Fruit fly (Drosophila melanogaster) whole organism, embryonic: ENCODE measurements around the gene TotA.

Source experiments
- Abd-B ChIP-seq: fragments of 200-800 bp; sonication (Bioruptor generic); optimal IDR thresholded peaks from 2 replicates; lab custom pipeline; 2018; ENCODE audit warnings: missing biosample characterization, mild to moderate bottlenecking, missing genetic modification characterization, moderate library complexity
- BEAF-32 ChIP-seq: fragments of 200-800 bp; sonication (Bioruptor generic); optimal IDR thresholded peaks from 3 replicates; lab custom pipeline; 2017; ENCODE audit warnings: missing biosample characterization, missing genetic modification characterization, mild to moderate bottlenecking, moderate library complexity, missing genetic modification reagents
- Bdp1 ChIP-seq: fragments of 200-800 bp; sonication (Bioruptor generic); optimal IDR thresholded peaks from 3 replicates; lab custom pipeline; 2016; ENCODE audit warnings: missing biosample characterization, missing genetic modification characterization
- Bgb ChIP-seq: fragments of 200-800 bp; sonication (Bioruptor generic); IDR thresholded peaks from 2 replicates; pipeline ENCODE4 v1.3.6; 2022; ENCODE audit warnings: missing biosample characterization, missing genetic modification characterization; ENCODE audit not compliant: partially characterized antibody
- CG10147 ChIP-seq: fragments of 200-800 bp; sonication (Bioruptor generic); optimal IDR thresholded peaks from 2 replicates; lab custom pipeline; 2019; ENCODE audit warnings: missing biosample characterization, mild to moderate bottlenecking, missing genetic modification characterization, moderate library complexity
- CG10654 ChIP-seq: fragments of 200-800 bp; sonication (Bioruptor generic); optimal IDR thresholded peaks from 2 replicates; lab custom pipeline; 2016; ENCODE audit warnings: missing biosample characterization, missing genetic modification characterization
- CG13123 ChIP-seq: fragments of 200-800 bp; sonication (Bioruptor generic); optimal IDR thresholded peaks from 2 replicates; lab custom pipeline; 2016; ENCODE audit warnings: missing biosample characterization, missing genetic modification characterization
- CG13287 ChIP-seq: fragments of 200-800 bp; sonication (Bioruptor generic); IDR thresholded peaks from 2 replicates; pipeline ENCODE4 v1.3.6; 2022; ENCODE audit warnings: missing biosample characterization, missing genetic modification characterization; ENCODE audit not compliant: partially characterized antibody
- CG14860 ChIP-seq: fragments of 200-800 bp; sonication (Bioruptor generic); IDR thresholded peaks from 3 replicates; pipeline ENCODE4 v1.3.6; 2022; ENCODE audit warnings: missing biosample characterization, missing genetic modification characterization; ENCODE audit not compliant: partially characterized antibody
- CG14965 ChIP-seq: fragments of 200-800 bp; sonication (Bioruptor generic); optimal IDR thresholded peaks from 2 replicates; lab custom pipeline; 2016; ENCODE audit warnings: missing biosample characterization, missing genetic modification characterization, borderline replicate concordance
- CG16813 ChIP-seq: fragments of 200-800 bp; sonication (Bioruptor generic); IDR thresholded peaks from 3 replicates; pipeline ENCODE4 v1.3.6; 2022; ENCODE audit warnings: missing biosample characterization, missing genetic modification characterization; ENCODE audit not compliant: partially characterized antibody
- CG17328 ChIP-seq: fragments of 200-800 bp; sonication (Bioruptor generic); IDR thresholded peaks from 2 replicates; pipeline ENCODE4 v1.3.6; 2022; ENCODE audit warnings: missing biosample characterization, missing genetic modification characterization
- CG18599 ChIP-seq: fragments of 200-800 bp; sonication (Bioruptor generic); optimal IDR thresholded peaks from 3 replicates; lab custom pipeline; 2017; ENCODE audit warnings: missing biosample characterization, missing genetic modification characterization, mild to moderate bottlenecking, moderate library complexity, missing genetic modification reagents
- CG2120 ChIP-seq: fragments of 200-800 bp; sonication (Bioruptor generic); optimal IDR thresholded peaks from 3 replicates; lab custom pipeline; 2016; ENCODE audit warnings: missing biosample characterization, missing genetic modification characterization
- CG30403 ChIP-seq: fragments of 200-800 bp; sonication (Bioruptor generic); optimal IDR thresholded peaks from 3 replicates; lab custom pipeline; 2016; ENCODE audit warnings: missing biosample characterization, missing genetic modification characterization
- CG3163 ChIP-seq: fragments of 200-800 bp; sonication (Bioruptor generic); optimal IDR thresholded peaks from 3 replicates; lab custom pipeline; 2016; ENCODE audit warnings: missing biosample characterization, missing genetic modification characterization
- CG33213 ChIP-seq: fragments of 200-800 bp; sonication (Bioruptor generic); optimal IDR thresholded peaks from 3 replicates; lab custom pipeline; 2016; ENCODE audit warnings: missing biosample characterization, missing genetic modification characterization
- CG3847 ChIP-seq: fragments of 200-800 bp; sonication (Bioruptor generic); IDR thresholded peaks from 2 replicates; pipeline ENCODE4 v1.3.6; 2022; ENCODE audit warnings: missing biosample characterization, missing genetic modification characterization
- CG42726 ChIP-seq: fragments of 200-800 bp; sonication (Bioruptor generic); IDR thresholded peaks from 2 replicates; pipeline ENCODE4 v1.3.6; 2022; ENCODE audit warnings: missing biosample characterization, missing genetic modification characterization; ENCODE audit not compliant: partially characterized antibody
- CG4854 ChIP-seq: fragments of 200-800 bp; sonication (Bioruptor generic); optimal IDR thresholded peaks from 2 replicates; lab custom pipeline; 2016; ENCODE audit warnings: missing biosample characterization, missing genetic modification characterization, inconsistent platforms
- CG8478 ChIP-seq: fragments of >200 bp; optimal IDR thresholded peaks from 2 replicates; lab custom pipeline; 2018
- CG9932 ChIP-seq: fragments of 200-800 bp; sonication (Bioruptor generic); IDR thresholded peaks from 2 replicates; pipeline ENCODE4 v1.3.6; 2022; ENCODE audit warnings: missing biosample characterization, missing genetic modification characterization
- CoRest ChIP-seq: fragments of 200-800 bp; sonication (Bioruptor generic); optimal IDR thresholded peaks from 3 replicates; lab custom pipeline; 2018; ENCODE audit warnings: missing biosample characterization, mild to moderate bottlenecking, missing genetic modification characterization, moderate library complexity
- Dip2 ChIP-seq: fragments of 200-800 bp; sonication (Bioruptor generic); IDR thresholded peaks from 2 replicates; pipeline ENCODE4 v1.3.6; 2022; ENCODE audit warnings: missing biosample characterization, missing genetic modification characterization
- HLH54F ChIP-seq: fragments of 200-800 bp; sonication (Bioruptor generic); optimal IDR thresholded peaks from 3 replicates; lab custom pipeline; 2016; ENCODE audit warnings: missing biosample characterization, missing genetic modification characterization
- HmgD ChIP-seq: fragments of 200-800 bp; sonication (Bioruptor generic); optimal IDR thresholded peaks from 3 replicates; lab custom pipeline; 2016; ENCODE audit warnings: missing biosample characterization, missing genetic modification characterization
- HmgZ ChIP-seq: fragments of 200-800 bp; sonication (Bioruptor generic); optimal IDR thresholded peaks from 2 replicates; lab custom pipeline; 2018; ENCODE audit warnings: missing biosample characterization, mild to moderate bottlenecking, missing genetic modification characterization
- Hmr ChIP-seq: fragments of 200-800 bp; sonication (Bioruptor generic); optimal IDR thresholded peaks from 3 replicates; lab custom pipeline; 2017; ENCODE audit warnings: mild to moderate bottlenecking, missing biosample characterization, missing genetic modification reagents, missing genetic modification characterization
- Med ChIP-seq: fragments of 200-800 bp; sonication (Bioruptor generic); peaks from one replicate; lab custom pipeline; 2016; ENCODE audit warnings: missing biosample characterization, missing genetic modification characterization, mild to moderate bottlenecking, inconsistent platforms, moderate library complexity
- Myb ChIP-seq: fragments of 200-800 bp; sonication (Bioruptor generic); optimal IDR thresholded peaks from 2 replicates; lab custom pipeline; 2016; ENCODE audit warnings: missing biosample characterization, missing genetic modification characterization
- Scr ChIP-seq: fragments of 200-800 bp; sonication (Bioruptor generic); IDR thresholded peaks from 2 replicates; pipeline ENCODE4 v1.3.6; 2022; ENCODE audit warnings: missing biosample characterization, missing genetic modification characterization; ENCODE audit not compliant: partially characterized antibody
- abd-A ChIP-seq: fragments of 200-800 bp; sonication (Bioruptor generic); optimal IDR thresholded peaks from 3 replicates; lab custom pipeline; 2019; ENCODE audit warnings: missing biosample characterization, mild to moderate bottlenecking, missing genetic modification characterization, moderate library complexity
- amos ChIP-seq: fragments of 200-800 bp; sonication (Bioruptor generic); IDR thresholded peaks from 2 replicates; pipeline ENCODE4 v1.3.6; 2022; ENCODE audit warnings: missing biosample characterization, missing genetic modification characterization; ENCODE audit not compliant: partially characterized antibody
- bbx ChIP-seq: fragments of 200-800 bp; sonication (Bioruptor generic); IDR thresholded peaks from 2 replicates; pipeline ENCODE4 v1.3.6; 2022; ENCODE audit warnings: missing biosample characterization, missing genetic modification characterization; ENCODE audit not compliant: partially characterized antibody
- bcd ChIP-seq: fragments of 200-800 bp; sonication (Bioruptor generic); optimal IDR thresholded peaks from 2 replicates; lab custom pipeline; 2017; ENCODE audit warnings: missing biosample characterization, mild to moderate bottlenecking, missing genetic modification characterization
- bsh ChIP-seq, 2 experiments: fragments of 200-800 bp; sonication (Bioruptor generic); optimal IDR thresholded peaks; 2 replicates each; lab custom pipeline; 2017 to 2018; ENCODE audit warnings: mild to moderate bottlenecking in 2 of 2, missing biosample characterization in 2 of 2, missing genetic modification characterization in 2 of 2, moderate library complexity in 1 of 2
- chinmo ChIP-seq: fragments of 200-800 bp; sonication (Bioruptor generic); IDR thresholded peaks from 4 replicates; pipeline ENCODE4 v1.3.6; 2022; ENCODE audit warnings: missing biosample characterization, missing genetic modification characterization; ENCODE audit not compliant: partially characterized antibody
- dpn ChIP-seq, 2 experiments: fragments of 200-800 bp; sonication (Bioruptor generic); optimal IDR thresholded peaks; 3 replicates each; lab custom pipeline; 2016; ENCODE audit warnings: missing biosample characterization in 2 of 2, missing genetic modification characterization in 2 of 2
- ind ChIP-seq: fragments of 200-800 bp; sonication (Bioruptor generic); optimal IDR thresholded peaks from 3 replicates; lab custom pipeline; 2016; ENCODE audit warnings: missing biosample characterization, missing genetic modification characterization
- inv ChIP-seq: fragments of 200-800 bp; sonication (Bioruptor generic); IDR thresholded peaks from 2 replicates; pipeline ENCODE4 v1.3.6; 2022; ENCODE audit warnings: missing biosample characterization, missing genetic modification characterization; ENCODE audit not compliant: partially characterized antibody
- maf-S ChIP-seq: fragments of 200-800 bp; sonication (Bioruptor generic); optimal IDR thresholded peaks from 2 replicates; lab custom pipeline; 2016; ENCODE audit warnings: missing biosample characterization, missing genetic modification characterization
- nerfin-1 ChIP-seq: fragments of 200-800 bp; sonication (Bioruptor generic); optimal IDR thresholded peaks from 3 replicates; lab custom pipeline; 2019; ENCODE audit warnings: missing biosample characterization, mild to moderate bottlenecking, missing genetic modification characterization, moderate library complexity
- sc ChIP-seq, 3 experiments: fragments of >200 bp in 2 of 3; fragments of 200-800 bp in 1 of 3; sonication (Bioruptor generic) in 1 of 3; optimal IDR thresholded peaks; 2 replicates in 2 of 3; 3 replicates in 1 of 3; lab custom pipeline; 2017; ENCODE audit warnings: mild to moderate bottlenecking in 1 of 3, missing biosample characterization in 1 of 3, missing genetic modification characterization in 1 of 3, missing genetic modification reagents in 1 of 3
- sd ChIP-seq: fragments of 200-800 bp; sonication (Bioruptor generic); optimal IDR thresholded peaks from 3 replicates; lab custom pipeline; 2018; ENCODE audit warnings: missing biosample characterization, mild to moderate bottlenecking, missing genetic modification characterization, moderate library complexity
- sens ChIP-seq: fragments of 200-800 bp; sonication (Bioruptor generic); peaks from one replicate; lab custom pipeline; 2016; ENCODE audit warnings: missing biosample characterization, missing genetic modification characterization
- sens-2 ChIP-seq: fragments of 200-800 bp; sonication (Bioruptor generic); IDR thresholded peaks from 2 replicates; pipeline ENCODE4 v1.3.6; 2022; ENCODE audit warnings: missing biosample characterization, missing genetic modification characterization
- sug ChIP-seq: fragments of 200-800 bp; optimal IDR thresholded peaks from 2 replicates; lab custom pipeline; 2019; ENCODE audit warnings: missing biosample characterization, mild to moderate bottlenecking, missing genetic modification characterization, moderate library complexity
- tin ChIP-seq: fragments of 200-800 bp; sonication (Bioruptor generic); optimal IDR thresholded peaks from 3 replicates; lab custom pipeline; 2016; ENCODE audit warnings: missing biosample characterization, missing genetic modification characterization
- vfl ChIP-seq: fragments of 200-800 bp; sonication (Bioruptor generic); optimal IDR thresholded peaks from 2 replicates; lab custom pipeline; 2016; ENCODE audit warnings: missing biosample characterization, missing genetic modification characterization

TotA gene

dm6 chr3R:20908641-20909040 is 37.8 kb downstream of the TotA start:
- TF ChIP-seq Abd-B, result peak; percentile 32
- TF ChIP-seq CG17328 (GFP tag; lab: Robert Waterston, UW), result no peak
- TF ChIP-seq CG14860 (GFP tag; lab: Robert Waterston, UW), result no peak
- peak; percentile 56 for TF ChIP-seq abd-A
- peak; percentile 35 for TF ChIP-seq HmgD (GFP tag; lab: Kevin White, UChicago)
- TF ChIP-seq BEAF-32 (GFP tag; lab: Kevin White, UChicago), result peak; percentile 1
- TF ChIP-seq CG16813, result peak; percentile 54; the same call in 1 of the 3 replicates
- TF ChIP-seq CG10147 (GFP tag; lab: Kevin White, UChicago), result peak; percentile 43
- peak; percentile 88 for TF ChIP-seq Bgb (GFP tag; lab: Robert Waterston, UW)
- peak; percentile 3 for TF ChIP-seq HLH54F (GFP tag; lab: Kevin White, UChicago)
- peak; percentile 39 for TF ChIP-seq Scr (GFP tag; lab: Robert Waterston, UW)
- peak; percentile 30 for TF ChIP-seq sd (tag; lab: Kevin White, UChicago)
- no peak for TF ChIP-seq CG14965 (GFP tag; lab: Kevin White, UChicago)
- peak; percentile 34 for TF ChIP-seq CG8478 (lab: Kevin White, UChicago)
- TF ChIP-seq bbx (GFP tag; lab: Robert Waterston, UW), result peak; percentile 63
- TF ChIP-seq inv (GFP tag; lab: Robert Waterston, UW), result peak; percentile 31; the same call in 1 of the 2 replicates
- TF ChIP-seq CG10654, result no peak
- peak in 1 of 2 experiments; percentile 13 for TF ChIP-seq dpn (GFP tag; optimal IDR thresholded peaks at IDR 0.05; lab: Kevin White, UChicago)
- no peak for TF ChIP-seq nerfin-1 (tag; lab: Kevin White, UChicago)
- TF ChIP-seq ind, result no peak
- 0 out of 4 replicates have a peak, but pooled peaks have one; percentile 50 for TF ChIP-seq chinmo
- TF ChIP-seq Med (GFP tag; lab: Kevin White, UChicago), result peak; percentile 89
- no peak for TF ChIP-seq sens-2 (GFP tag; lab: Robert Waterston, UW)
- TF ChIP-seq sug, result peak; percentile 29
- peak; percentile 4 for TF ChIP-seq CoRest (tag; lab: Kevin White, UChicago)
- TF ChIP-seq maf-S, result peak; percentile 7
- peak; percentile 18; the same call in 1 of the 2 replicates for TF ChIP-seq CG9932
- TF ChIP-seq HmgZ (tag; lab: Kevin White, UChicago), result peak; percentile 57
- no peak for TF ChIP-seq tin (GFP tag; lab: Kevin White, UChicago)
- peak; percentile 52 for TF ChIP-seq Bdp1
- peak; percentile 94 for TF ChIP-seq Dip2 (GFP tag; lab: Robert Waterston, UW)
- TF ChIP-seq CG13123 (GFP tag; lab: Kevin White, UChicago), result no peak
- TF ChIP-seq vfl (GFP tag; lab: Kevin White, UChicago), result no peak
- peak; percentile 15 for TF ChIP-seq CG2120 (GFP tag; lab: Kevin White, UChicago)
- TF ChIP-seq bcd (GFP tag; lab: Kevin White, UChicago), result peak; percentile 41
- TF ChIP-seq amos (GFP tag; lab: Robert Waterston, UW), result peak; percentile 65
- peak; percentile 4; the same call in 1 of the 2 replicates for TF ChIP-seq CG3847 (GFP tag; lab: Robert Waterston, UW)
- TF ChIP-seq sc (optimal IDR thresholded peaks at IDR 0.05; lab: Kevin White, UChicago), result no peak
- no peak for TF ChIP-seq sc (GFP tag; optimal IDR thresholded peaks at IDR 0.05; lab: Kevin White, UChicago)
- peak; percentile 84 for TF ChIP-seq CG42726 (GFP tag; lab: Robert Waterston, UW)
- TF ChIP-seq Myb (GFP tag; lab: Kevin White, UChicago), result peak; percentile 11
- no peak for TF ChIP-seq CG3163
- TF ChIP-seq CG18599 (GFP tag; lab: Kevin White, UChicago), result no peak
- no peak for TF ChIP-seq bsh (GFP tag; optimal IDR thresholded peaks at IDR 0.05; lab: Kevin White, UChicago)
- peak; percentile 17 for TF ChIP-seq CG4854 (GFP tag; lab: Kevin White, UChicago)
- peak; percentile 16 for TF ChIP-seq sens
- TF ChIP-seq CG30403, result no peak
- TF ChIP-seq Hmr (GFP tag; lab: Kevin White, UChicago), result peak; percentile 18
- peak; percentile 34 for TF ChIP-seq CG33213
- peak; percentile 51; the same call in 1 of the 2 replicates for TF ChIP-seq CG13287 (GFP tag; lab: Robert Waterston, UW)
